ENCODE assay signal across 1 fruit fly cellular context in genomic region chrX:12753602-12754347, dm6.
TF ChIP-seq lines count a peak whose summit lies in the region.

No protein-coding gene starts in this region.

TF ChIP-seq in whole organism, embryonic, 481 proteins besides CTCF, POLR2A, EP300 and RAD21 (continued from another document):
- TF ChIP-seq caup (GFP tag; optimal IDR thresholded peaks at IDR 0.05; lab: Kevin White, UChicago; ENCODE audit: severe bottlenecking) (peak; percentile 2), CHES-1-like (GFP tag; optimal IDR thresholded peaks at IDR 0.05; lab: Kevin White, UChicago) (no peak), klu (GFP tag; IDR thresholded peaks at IDR 0.05; lab: Robert Waterston, UW) (peak; percentile 30; the same call in 1 of the 2 replicates), D19B (GFP tag; optimal IDR thresholded peaks at IDR 0.05; lab: Kevin White, UChicago) (no peak), CG1832 (GFP tag; optimal IDR thresholded peaks at IDR 0.05; lab: Kevin White, UChicago) (peak; percentile 73), Nf-YC (tag; optimal IDR thresholded peaks at IDR 0.05; lab: Kevin White, UChicago) (no peak), CG14014 (GFP tag; IDR thresholded peaks at IDR 0.05; lab: Robert Waterston, UW) (peak; percentile 27; the same call in 1 of the 2 replicates), ara (GFP tag; IDR thresholded peaks at IDR 0.05; lab: Robert Waterston, UW) (peak; percentile 45; the same call in 1 of the 2 replicates), so (GFP tag; IDR thresholded peaks at IDR 0.05; lab: Robert Waterston, UW) (peak; percentile 57; the same call in 1 of the 3 replicates), CG17186 (GFP tag; optimal IDR thresholded peaks at IDR 0.05; lab: Kevin White, UChicago) (no peak)
